Worm (Caenorhabditis elegans): ENCODE measurements around the gene sra-10.

The sra-10 gene

ce11 chrII:10851110-10851509, 43.8 kb downstream of the sra-10 start (continued):
- TF ChIP-seq ekl-4 (GFP tag; IDR thresholded peaks at IDR 0.05) (no peak), him-1 (tag; optimal IDR thresholded peaks at IDR 0.05) (no peak), nhr-90 (tag; optimal IDR thresholded peaks at IDR 0.05) (peak; percentile 87), bed-1 (GFP tag; IDR thresholded peaks at IDR 0.05) (no peak), nhr-80 (tag; optimal IDR thresholded peaks at IDR 0.05) (peak; percentile 97), nfya-1 (tag; optimal IDR thresholded peaks at IDR 0.05; ENCODE audit: borderline replicate concordance, insufficient read depth) (no peak), chd-7 (tag; optimal IDR thresholded peaks at IDR 0.05) (peak; percentile 85), T07F8.4 (tag; optimal IDR thresholded peaks at IDR 0.05) (no peak), pbrm-1 (GFP tag; IDR thresholded peaks at IDR 0.05) (no peak), nhr-27 (tag; optimal IDR thresholded peaks at IDR 0.05) (no peak), F10E7.11 (tag; optimal IDR thresholded peaks at IDR 0.05) (no peak), K12H6.12 (tag; optimal IDR thresholded peaks at IDR 0.05) (peak; percentile 77), Y79H2A.3 (GFP tag; conservative IDR thresholded peaks at IDR 0.05) (no peak), pha-4 (tag; optimal IDR thresholded peaks at IDR 0.05) (peak; percentile 62), ceh-100 (GFP tag; IDR thresholded peaks at IDR 0.05) (no peak), tlf-1 (GFP tag; optimal IDR thresholded peaks at IDR 0.05) (peak; percentile 88), ztf-28 (GFP tag; IDR thresholded peaks at IDR 0.05) (no peak), aptf-2 (GFP tag; conservative IDR thresholded peaks at IDR 0.05) (no peak), ccch-3 (GFP tag; optimal IDR thresholded peaks at IDR 0.05) (no peak), ets-4 (GFP tag; optimal IDR thresholded peaks at IDR 0.05) (peak; percentile 98), F57C9.4 (tag; optimal IDR thresholded peaks at IDR 0.05) (no peak), B0035.1 (tag; optimal IDR thresholded peaks at IDR 0.05) (no peak), C17E4.6 (GFP tag; IDR thresholded peaks at IDR 0.05) (no peak), zfh-2 (GFP tag; conservative IDR thresholded peaks at IDR 0.05) (no peak), die-1 (tag; optimal IDR thresholded peaks at IDR 0.05) (peak; percentile 46), lin-26 (GFP tag; IDR thresholded peaks at IDR 0.05) (no peak), sdz-38 (tag; optimal IDR thresholded peaks at IDR 0.05) (no peak), lsy-27 (tag; optimal IDR thresholded peaks at IDR 0.05; ENCODE audit: borderline replicate concordance, insufficient read depth) (no peak), cebp-1 (GFP tag; IDR thresholded peaks at IDR 0.05) (peak; percentile 66), cebp-1 (tag; optimal IDR thresholded peaks at IDR 0.05) (peak; percentile 90), lin-35 (GFP tag; optimal IDR thresholded peaks at IDR 0.05) (no peak), Y53G8AR.9 (GFP tag; conservative IDR thresholded peaks at IDR 0.05) (peak; percentile 78; the same call in 1 of the 2 replicates), aptf-3 (GFP tag; IDR thresholded peaks at IDR 0.05) (no peak), hlh-12 (tag; optimal IDR thresholded peaks at IDR 0.05) (no peak), Y53F4B.3 (GFP tag; IDR thresholded peaks at IDR 0.05) (no peak), B0261.1 (tag; optimal IDR thresholded peaks at IDR 0.05) (no peak), K11D2.4 (GFP tag; IDR thresholded peaks at IDR 0.05) (0 out of 2 replicates have a peak, but pooled peaks have one; percentile 51)

DNA sequence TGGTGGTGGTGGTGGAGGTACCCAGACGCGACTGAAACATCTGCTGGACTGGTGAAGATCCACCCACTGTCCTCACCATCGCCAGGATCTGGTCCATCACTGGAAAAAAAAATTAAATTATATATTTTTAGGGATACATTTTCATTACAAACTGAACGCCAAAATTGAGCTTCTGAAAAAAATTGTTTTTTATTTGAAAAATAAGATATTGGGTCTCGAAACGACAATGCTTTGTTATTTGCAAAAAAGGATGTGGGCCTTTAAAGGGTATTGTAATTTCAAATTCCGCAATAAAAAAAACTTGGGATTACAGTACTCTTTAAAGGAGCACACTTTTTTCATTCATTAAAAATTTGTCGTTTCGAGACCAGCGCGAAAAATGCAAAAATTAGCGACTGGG, 45.0 kb downstream of the sra-10 start, which contains the start of gene M106.2:
Gene M106.2, minus strand, starts transcription at position 101 of the 400 bp plus-strand sequence.
- no peak for TF ChIP-seq F52B5.7 (tag; optimal IDR thresholded peaks at IDR 0.05)
- TF ChIP-seq B0019.2 (GFP tag; conservative IDR thresholded peaks at IDR 0.05), result no peak
- no peak for TF ChIP-seq B0336.3 (GFP tag; IDR thresholded peaks at IDR 0.05)

Data from whole organism, young adult.